Worm (Caenorhabditis elegans) whole organism, L4 larva: ENCODE results near the gene egl-18.

Experiments used
- ceh-32 ChIP-seq: sonication (generic microtip); optimal IDR thresholded peaks from 2 replicates; lab custom pipeline; 2016; ENCODE audit warnings: mild to moderate bottlenecking, missing genetic modification characterization, missing compliant biosample characterization; ENCODE audit not compliant: poor library complexity
- ceh-82 ChIP-seq: sonication (generic microtip); optimal IDR thresholded peaks from 2 replicates; lab custom pipeline; 2017; ENCODE audit warnings: missing biosample characterization, missing genetic modification characterization
- daf-12 ChIP-seq: fragments of 150-350 bp; optimal IDR thresholded peaks from 2 replicates; lab custom pipeline; 2014; ENCODE audit warnings: missing biosample characterization, missing genetic modification reagents, missing genetic modification characterization
- fos-1 ChIP-seq: fragments of 150-350 bp; optimal IDR thresholded peaks from 2 replicates; lab custom pipeline; 2014; ENCODE audit warnings: missing biosample characterization, missing genetic modification characterization
- hlh-30 ChIP-seq: sonication (generic microtip); optimal IDR thresholded peaks from 2 replicates; lab custom pipeline; 2017; ENCODE audit warnings: antibody characterized with exemption, mild to moderate bottlenecking, missing genetic modification characterization, missing compliant biosample characterization; ENCODE audit not compliant: insufficient read depth
- lir-3 ChIP-seq: sonication (generic microtip); optimal IDR thresholded peaks from 2 replicates; lab custom pipeline; 2016; ENCODE audit warnings: mild to moderate bottlenecking, missing genetic modification characterization, missing compliant biosample characterization
- nhr-10 ChIP-seq: fragments of 150-350 bp; optimal IDR thresholded peaks from 2 replicates; lab custom pipeline; 2014; ENCODE audit warnings: missing biosample characterization, missing genetic modification characterization
- nhr-11 ChIP-seq: fragments of 150-350 bp; optimal IDR thresholded peaks from 2 replicates; lab custom pipeline; 2014; ENCODE audit warnings: missing biosample characterization, missing genetic modification characterization
- nhr-77 ChIP-seq: fragments of 150-350 bp; optimal IDR thresholded peaks from 2 replicates; lab custom pipeline; 2014; ENCODE audit warnings: missing biosample characterization, missing genetic modification characterization
- set-16 ChIP-seq: fragments of 200-800 bp; sonication (Bioruptor generic); IDR thresholded peaks from 2 replicates; pipeline ENCODE4 v1.3.6; 2022; ENCODE audit warnings: missing genetic modification reagents, missing genetic modification characterization, missing compliant biosample characterization
- unc-39 ChIP-seq: sonication (generic microtip); optimal IDR thresholded peaks from 2 replicates; lab custom pipeline; 2017; ENCODE audit warnings: missing biosample characterization, missing genetic modification characterization

DNA sequence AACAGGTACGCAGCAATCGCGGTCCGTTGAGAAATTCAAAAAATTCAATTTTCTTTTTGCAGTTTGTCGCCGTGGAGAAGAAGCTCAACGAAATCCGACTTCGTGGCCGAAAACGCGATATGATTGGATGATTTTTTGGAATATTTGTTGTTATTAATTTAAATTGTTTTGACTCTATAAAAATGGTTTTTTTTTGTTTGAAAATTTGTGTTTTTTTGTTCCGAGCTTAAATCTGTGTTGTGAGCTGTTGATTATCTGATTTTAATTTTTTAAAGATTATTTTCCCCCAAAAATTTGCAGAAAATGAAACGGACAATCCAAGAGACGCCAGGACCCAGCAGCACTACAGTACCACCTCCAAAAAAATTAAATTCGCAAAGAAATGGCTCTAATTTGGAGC lies 57.4 kb downstream of the egl-18 start, which contains the start of gene tdpo-1:
- TF ChIP-seq ceh-82 (tag; lab: Kevin White, UChicago) (no peak), lir-3 (no peak), unc-39 (tag; lab: Kevin White, UChicago) (no peak), set-16 (no peak), nhr-10 (no peak), daf-12 (no peak), ceh-32 (no peak), hlh-30 (tag; lab: Kevin White, UChicago) (no peak), nhr-77 (no peak), fos-1 (tag; lab: Kevin White, UChicago) (no peak), nhr-11 (tag; lab: Kevin White, UChicago) (no peak)
